Worm (Caenorhabditis elegans) whole organism, young adult: ENCODE results near the gene C26B9.5.

Experiments
- B0261.1 ChIP-seq: sonication (generic microtip); optimal IDR thresholded peaks from 2 replicates; lab custom pipeline; 2016; ENCODE audit warnings: mild to moderate bottlenecking, missing genetic modification characterization, moderate library complexity, missing compliant biosample characterization
- B0336.3 ChIP-seq: fragments of 200-800 bp; sonication (Bioruptor generic); IDR thresholded peaks from 2 replicates; pipeline ENCODE4 v1.3.6; 2022; ENCODE audit warnings: missing genetic modification characterization, missing compliant biosample characterization
- F10E7.11 ChIP-seq: sonication (generic microtip); optimal IDR thresholded peaks from 2 replicates; lab custom pipeline; 2017; ENCODE audit warnings: mild to moderate bottlenecking, missing genetic modification characterization, moderate library complexity, missing compliant biosample characterization
- F22D6.2 ChIP-seq: sonication (generic microtip); optimal IDR thresholded peaks from 2 replicates; lab custom pipeline; 2016; ENCODE audit warnings: mild to moderate bottlenecking, missing genetic modification characterization, missing compliant biosample characterization
- F23B12.7 ChIP-seq: sonication (generic microtip); optimal IDR thresholded peaks from 2 replicates; lab custom pipeline; 2017; ENCODE audit warnings: missing genetic modification characterization, mild to moderate bottlenecking, missing compliant biosample characterization, antibody characterized with exemption, moderate library complexity; ENCODE audit not compliant: insufficient read depth
- K11D2.4 ChIP-seq: fragments of 200-800 bp; sonication (Bioruptor generic); IDR thresholded peaks from 2 replicates; pipeline ENCODE4 v1.3.6; 2022; ENCODE audit warnings: missing genetic modification reagents, missing genetic modification characterization, missing compliant biosample characterization
- T26A5.8 ChIP-seq: sonication (generic microtip); optimal IDR thresholded peaks from 2 replicates; lab custom pipeline; 2016; ENCODE audit warnings: missing genetic modification characterization, missing compliant biosample characterization
- Y53G8AR.9 ChIP-seq: fragments of 200-800 bp; sonication (Bioruptor generic); conservative IDR thresholded peaks from 2 replicates; pipeline ENCODE4 v1.3.6; 2022; ENCODE audit warnings: missing genetic modification reagents, missing genetic modification characterization, missing compliant biosample characterization
- Y95B8A.8 ChIP-seq: fragments of 200-800 bp; sonication (Bioruptor generic); IDR thresholded peaks from 2 replicates; pipeline ENCODE4 v1.3.6; 2022; ENCODE audit warnings: missing genetic modification reagents, missing genetic modification characterization, missing compliant biosample characterization
- atf-7 ChIP-seq: sonication (generic microtip); optimal IDR thresholded peaks from 2 replicates; lab custom pipeline; 2017; ENCODE audit warnings: mild to moderate bottlenecking, missing genetic modification characterization, missing compliant biosample characterization
- athp-1 ChIP-seq: sonication (generic microtip); optimal IDR thresholded peaks from 2 replicates; lab custom pipeline; 2017; ENCODE audit warnings: mild to moderate bottlenecking, missing genetic modification characterization, missing compliant biosample characterization
- ccch-3 ChIP-seq: fragments of 200-800 bp; sonication (Bioruptor generic); optimal IDR thresholded peaks from 2 replicates; lab custom pipeline; 2018; ENCODE audit warnings: mild to moderate bottlenecking, missing genetic modification characterization, missing compliant biosample characterization
- ceh-100 ChIP-seq: fragments of 200-800 bp; sonication (Bioruptor generic); IDR thresholded peaks from 2 replicates; pipeline ENCODE4 v1.3.6; 2022; ENCODE audit warnings: missing genetic modification reagents, missing genetic modification characterization, missing compliant biosample characterization
- ceh-58 ChIP-seq: fragments of 200-800 bp; sonication (Bioruptor generic); IDR thresholded peaks from 2 replicates; pipeline ENCODE4 v1.3.6; 2022; ENCODE audit warnings: missing genetic modification characterization, missing compliant biosample characterization
- dox-1 ChIP-seq: fragments of 200-800 bp; sonication (Bioruptor generic); IDR thresholded peaks from 2 replicates; pipeline ENCODE4 v1.3.6; 2022; ENCODE audit warnings: missing genetic modification reagents, missing genetic modification characterization, missing compliant biosample characterization
- dpl-1 ChIP-seq: fragments of 150-350 bp; optimal IDR thresholded peaks from 2 replicates; lab custom pipeline; 2014; ENCODE audit warnings: missing biosample characterization, missing genetic modification reagents, missing genetic modification characterization
- efl-1 ChIP-seq: fragments of 150-350 bp; optimal IDR thresholded peaks from 2 replicates; lab custom pipeline; 2014; ENCODE audit warnings: missing biosample characterization, missing genetic modification reagents, missing genetic modification characterization
- egl-18 ChIP-seq: fragments of 200-800 bp; sonication (Bioruptor generic); IDR thresholded peaks from 2 replicates; pipeline ENCODE4 v1.3.6; 2022; ENCODE audit warnings: missing genetic modification reagents, missing genetic modification characterization, missing compliant biosample characterization
- egrh-3 ChIP-seq: fragments of 200-800 bp; sonication (Bioruptor generic); IDR thresholded peaks from 2 replicates; pipeline ENCODE4 v1.3.6; 2022; ENCODE audit warnings: missing genetic modification reagents, missing genetic modification characterization, missing compliant biosample characterization
- ets-4 ChIP-seq: fragments of 200-800 bp; sonication (Bioruptor generic); optimal IDR thresholded peaks from 2 replicates; lab custom pipeline; 2018; ENCODE audit warnings: mild to moderate bottlenecking, missing genetic modification characterization, missing compliant biosample characterization
- fkh-3 ChIP-seq: sonication (generic microtip); optimal IDR thresholded peaks from 2 replicates; lab custom pipeline; 2016; ENCODE audit warnings: mild to moderate bottlenecking, missing genetic modification characterization, missing compliant biosample characterization
- hlh-26 ChIP-seq: fragments of 200-800 bp; sonication (Bioruptor generic); conservative IDR thresholded peaks from 2 replicates; pipeline ENCODE4 v1.3.6; 2022; ENCODE audit warnings: missing genetic modification reagents, missing genetic modification characterization, missing compliant biosample characterization
- hmg-1.2 ChIP-seq: fragments of 200-800 bp; sonication (Bioruptor generic); IDR thresholded peaks from 2 replicates; pipeline ENCODE4 v1.3.6; 2022; ENCODE audit warnings: missing genetic modification reagents, missing genetic modification characterization, missing compliant biosample characterization
- lag-1 ChIP-seq: fragments of 200-800 bp; sonication (Bioruptor generic); IDR thresholded peaks from 2 replicates; pipeline ENCODE4 v1.3.6; 2022; ENCODE audit warnings: missing genetic modification reagents, missing genetic modification characterization, missing compliant biosample characterization
- let-607 ChIP-seq, 2 experiments: fragments of 200-800 bp in 1 of 2; sonication (Bioruptor generic) in 1 of 2; sonication (generic microtip) in 1 of 2; optimal IDR thresholded peaks; 2 replicates each; lab custom pipeline; 2016 to 2018; ENCODE audit warnings: mild to moderate bottlenecking in 2 of 2, missing compliant biosample characterization in 2 of 2, missing genetic modification characterization in 2 of 2, moderate library complexity in 2 of 2, missing genotype in 1 of 2
- madf-3 ChIP-seq: fragments of 200-800 bp; sonication (Bioruptor generic); IDR thresholded peaks from 2 replicates; pipeline ENCODE4 v1.3.6; 2022; ENCODE audit warnings: missing genetic modification reagents, missing genetic modification characterization, missing compliant biosample characterization
- madf-6 ChIP-seq: fragments of 200-800 bp; sonication (Bioruptor generic); IDR thresholded peaks from 2 replicates; pipeline ENCODE4 v1.3.6; 2022; ENCODE audit warnings: missing genetic modification reagents, missing genetic modification characterization, missing compliant biosample characterization
- madf-8 ChIP-seq: fragments of 200-800 bp; sonication (Bioruptor generic); conservative IDR thresholded peaks from 2 replicates; pipeline ENCODE4 v1.3.6; 2022; ENCODE audit warnings: missing genetic modification reagents, missing genetic modification characterization, missing compliant biosample characterization
- mes-4 ChIP-seq: sonication (generic microtip); optimal IDR thresholded peaks from 2 replicates; lab custom pipeline; 2016; ENCODE audit warnings: missing genotype, missing genetic modification characterization, missing compliant biosample characterization
- nhr-179 ChIP-seq: sonication (generic microtip); optimal IDR thresholded peaks from 2 replicates; lab custom pipeline; 2016; ENCODE audit warnings: mild to moderate bottlenecking, missing genetic modification characterization, missing compliant biosample characterization
- nhr-80 ChIP-seq: sonication (generic microtip); optimal IDR thresholded peaks from 2 replicates; lab custom pipeline; 2016; ENCODE audit warnings: missing genetic modification characterization, missing compliant biosample characterization
- pbrm-1 ChIP-seq: fragments of 200-800 bp; sonication (Bioruptor generic); IDR thresholded peaks from 2 replicates; pipeline ENCODE4 v1.3.6; 2022; ENCODE audit warnings: missing genetic modification reagents, missing genetic modification characterization, missing compliant biosample characterization
- sea-2 ChIP-seq: fragments of 200-800 bp; sonication (Bioruptor generic); IDR thresholded peaks from 2 replicates; pipeline ENCODE4 v1.3.6; 2022; ENCODE audit warnings: missing genetic modification characterization, missing compliant biosample characterization
- snpc-4 ChIP-seq, 5 experiments: fragments of 150-350 bp in 1 of 5; sonication (generic microtip) in 4 of 5; optimal IDR thresholded peaks; 2 replicates each; lab custom pipeline; 2014 to 2018; ENCODE audit warnings: missing genetic modification characterization in 5 of 5, missing biosample characterization in 3 of 5, antibody characterized with exemption in 2 of 5, mild to moderate bottlenecking in 2 of 5, missing compliant biosample characterization in 2 of 5, missing genotype in 2 of 5, moderate library complexity in 2 of 5, missing genetic modification reagents in 1 of 5
- xnd-1 ChIP-seq: sonication (generic microtip); optimal IDR thresholded peaks from 2 replicates; lab custom pipeline; 2016; ENCODE audit warnings: missing genotype, missing genetic modification reagents, missing genetic modification characterization, missing compliant biosample characterization
- zfh-2 ChIP-seq: fragments of 200-800 bp; sonication (Bioruptor generic); conservative IDR thresholded peaks from 2 replicates; pipeline ENCODE4 v1.3.6; 2022; ENCODE audit warnings: missing genetic modification reagents, missing genetic modification characterization, missing compliant biosample characterization
- ztf-25 ChIP-seq: fragments of 200-800 bp; sonication (Bioruptor generic); IDR thresholded peaks from 2 replicates; pipeline ENCODE4 v1.3.6; 2022; ENCODE audit warnings: missing genetic modification reagents, missing genetic modification characterization, missing compliant biosample characterization
- ztf-26 ChIP-seq: sonication (generic microtip); optimal IDR thresholded peaks from 2 replicates; lab custom pipeline; 2017; ENCODE audit warnings: missing genetic modification characterization, missing compliant biosample characterization
- ztf-28 ChIP-seq: fragments of 200-800 bp; sonication (Bioruptor generic); IDR thresholded peaks from 2 replicates; pipeline ENCODE4 v1.3.6; 2022; ENCODE audit warnings: missing genetic modification reagents, missing genetic modification characterization, missing compliant biosample characterization

Gene C26B9.5

DNA sequence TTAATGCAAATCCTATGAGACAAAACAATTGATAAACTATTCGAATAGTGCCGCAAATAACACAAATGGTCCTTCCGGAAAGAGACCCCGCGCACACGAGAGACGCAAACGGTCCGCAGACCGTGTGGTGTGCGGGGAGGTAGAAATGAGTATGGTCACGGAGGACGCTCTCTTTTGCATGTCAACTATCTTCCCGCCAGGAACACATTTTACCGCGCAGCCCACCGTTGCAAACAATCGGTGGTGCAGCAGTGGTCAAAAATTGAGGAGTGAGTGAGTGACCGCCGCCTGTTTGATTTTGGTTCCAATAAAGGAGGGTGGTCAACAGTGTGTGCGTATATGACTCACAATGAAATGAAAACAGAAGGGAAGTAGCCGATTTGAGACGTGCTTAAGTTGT is 31.4 kb downstream of the C26B9.5 start:
- TF ChIP-seq F10E7.11 (tag; lab: Kevin White, UChicago), result no peak
- TF ChIP-seq efl-1, result peak; percentile 74
- no peak for TF ChIP-seq sea-2 (GFP tag; lab: Robert Waterston, UW)
- TF ChIP-seq hmg-1.2 (GFP tag; lab: Robert Waterston, UW), result peak; percentile 52; the same call in 1 of the 2 replicates
- TF ChIP-seq F22D6.2 (tag; lab: Kevin White, UChicago), result no peak
- TF ChIP-seq T26A5.8 (tag; lab: Kevin White, UChicago), result no peak
- peak; percentile 15; the same call in 1 of the 2 replicates for TF ChIP-seq madf-8 (GFP tag; lab: Robert Waterston, UW)
- no peak for TF ChIP-seq K11D2.4 (GFP tag; lab: Robert Waterston, UW)
- no peak for TF ChIP-seq ccch-3 (GFP tag; lab: Kevin White, UChicago)
- no peak for TF ChIP-seq ztf-26 (tag; lab: Kevin White, UChicago)
- peak; percentile 18 for TF ChIP-seq dpl-1 (GFP tag; lab: Kevin White, UChicago)
- no peak for TF ChIP-seq ceh-58
- TF ChIP-seq madf-6 (GFP tag; lab: Robert Waterston, UW), result peak; percentile 76
- no peak for TF ChIP-seq ceh-100 (GFP tag; lab: Robert Waterston, UW)
- TF ChIP-seq mes-4 (tag; lab: Kevin White, UChicago), result no peak
- 0 out of 2 replicates have a peak, but pooled peaks have one; percentile 29 for TF ChIP-seq ztf-25
- TF ChIP-seq dox-1, result 0 out of 2 replicates have a peak, but pooled peaks have one; percentile 27
- no peak for TF ChIP-seq athp-1
- no peak for TF ChIP-seq B0261.1 (tag; lab: Kevin White, UChicago)
- no peak for TF ChIP-seq xnd-1
- no peak for TF ChIP-seq ets-4 (GFP tag; lab: Kevin White, UChicago)
- TF ChIP-seq fkh-3 (tag; lab: Kevin White, UChicago), result no peak
- 0 out of 2 replicates have a peak, but pooled peaks have one; percentile 36 for TF ChIP-seq zfh-2 (GFP tag; lab: Robert Waterston, UW)

DNA sequence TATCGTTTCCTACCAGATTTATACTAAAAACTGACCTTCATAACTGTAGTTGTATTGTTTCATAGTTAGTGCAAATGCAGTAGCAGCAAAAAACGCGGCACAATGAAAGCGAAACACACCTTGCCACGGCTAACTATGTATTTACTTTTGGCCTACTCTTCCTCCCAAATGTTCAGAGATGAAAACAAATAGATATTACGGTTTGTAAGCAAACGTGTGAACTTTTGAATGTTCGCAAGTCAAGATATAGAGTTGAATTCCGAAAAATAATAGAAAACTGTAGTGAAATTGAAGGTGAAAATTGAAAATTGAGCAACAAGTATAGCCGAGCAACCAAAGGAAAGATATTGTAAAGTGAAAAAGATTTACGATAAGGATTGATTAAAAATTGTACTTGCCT is 34.9 kb downstream of the C26B9.5 start, which contains the start of gene chtl-1:
chtl-1 (minus strand) TSS at position 101 of the 400 bp plus-strand sequence.
- TF ChIP-seq egrh-3 (GFP tag; lab: Robert Waterston, UW) (no peak), lag-1 (GFP tag; lab: Robert Waterston, UW) (no peak), hlh-26 (GFP tag; lab: Robert Waterston, UW) (no peak), snpc-4 (GFP tag; optimal IDR thresholded peaks at IDR 0.05; lab: Kevin White, UChicago) (no peak), snpc-4 (tag; optimal IDR thresholded peaks at IDR 0.05; lab: Kevin White, UChicago) (no peak), pbrm-1 (GFP tag; lab: Robert Waterston, UW) (no peak), atf-7 (no peak), ztf-28 (GFP tag; lab: Robert Waterston, UW) (no peak), nhr-179 (no peak), Y53G8AR.9 (GFP tag; lab: Robert Waterston, UW) (no peak), let-607 (tag; optimal IDR thresholded peaks at IDR 0.05; lab: Kevin White, UChicago) (no peak), B0336.3 (GFP tag; lab: Robert Waterston, UW) (no peak), egl-18 (GFP tag; lab: Robert Waterston, UW) (no peak), Y95B8A.8 (GFP tag; lab: Robert Waterston, UW) (no peak), sea-2 (GFP tag; lab: Robert Waterston, UW) (no peak)
- TF ChIP-seq, all 124 proteins: peak for 0

DNA sequence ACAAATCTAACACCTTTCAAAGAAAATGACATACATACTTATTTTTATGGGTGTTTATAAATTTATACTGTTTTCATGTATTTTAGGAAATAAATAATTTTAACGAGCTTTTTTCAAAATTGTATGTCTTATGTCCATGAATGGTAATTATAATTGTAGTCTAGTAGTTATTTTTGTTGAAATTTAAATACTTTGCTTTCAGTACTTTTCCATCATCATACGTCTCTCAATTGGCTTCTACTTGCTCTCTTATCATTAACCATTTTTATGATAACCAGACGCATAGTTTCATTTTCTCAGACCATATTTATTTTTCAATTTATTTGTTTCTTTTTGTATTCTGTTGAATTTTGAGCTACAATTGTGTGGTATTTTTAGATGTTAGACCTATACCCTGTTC is 36.2 kb downstream of the C26B9.5 start, which contains the start of gene F35C8.5:
F35C8.5 (plus strand) TSS at position 377 of the 400 bp plus-strand sequence.
- peak; percentile 58 for TF ChIP-seq nhr-80
- TF ChIP-seq madf-3 (GFP tag; lab: Robert Waterston, UW), result no peak
- TF ChIP-seq F23B12.7 (tag; lab: Kevin White, UChicago), result no peak
- TF ChIP-seq, all 124 proteins: peak for 1
